Fruit fly (Drosophila melanogaster) whole organism, adult: ENCODE measurements around the gene emc.

Experiments
- CG14711 ChIP-seq: fragments of 200-800 bp; sonication (Bioruptor generic); optimal IDR thresholded peaks from 2 replicates; lab custom pipeline; 2018; ENCODE audit warnings: missing biosample characterization, mild to moderate bottlenecking, missing genetic modification characterization, moderate library complexity
- CG5204 ChIP-seq: fragments of 200-800 bp; sonication (Bioruptor generic); optimal IDR thresholded peaks from 2 replicates; lab custom pipeline; 2016; ENCODE audit warnings: missing biosample characterization, missing genetic modification characterization
- Clk ChIP-seq: fragments of 200-800 bp; sonication (Bioruptor generic); optimal IDR thresholded peaks from 2 replicates; lab custom pipeline; 2017; ENCODE audit warnings: missing biosample characterization, missing genetic modification characterization
- Hr96 ChIP-seq: fragments of 200-800 bp; sonication (Bioruptor generic); optimal IDR thresholded peaks from 2 replicates; lab custom pipeline; 2016; ENCODE audit warnings: missing biosample characterization, missing genetic modification characterization
- tj ChIP-seq: fragments of 200-800 bp; sonication (Bioruptor generic); optimal IDR thresholded peaks from 3 replicates; lab custom pipeline; 2017; ENCODE audit warnings: missing biosample characterization, mild to moderate bottlenecking, missing genetic modification characterization, moderate library complexity

dm6 chr3L:727190-727589 lies 22.0 kb upstream of the emc start:
- no peak for TF ChIP-seq Hr96 (GFP tag; lab: Kevin White, UChicago)
- TF ChIP-seq tj (GFP tag; lab: Kevin White, UChicago): no peak
- no peak for TF ChIP-seq Clk (GFP tag; lab: Kevin White, UChicago)
- no peak for TF ChIP-seq CG5204
- TF ChIP-seq CG14711 (tag; lab: Kevin White, UChicago): no peak
